Worm (Caenorhabditis elegans): ENCODE results near the gene D1086.5.

Gene D1086.5

ce11 chrV:14094546-14094945, 4.4 kb upstream of the D1086.5 start:
- no peak for TF ChIP-seq elt-3 (tag; optimal IDR thresholded peaks at IDR 0.05)
- no peak for TF ChIP-seq mbf-1 (tag; optimal IDR thresholded peaks at IDR 0.05)

ce11 chrV:14093805-14094204, 3.6 kb upstream of the D1086.5 start, which contains the start of gene D1086.8:
D1086.8 (plus strand) TSS chrV:14094105.
- TF ChIP-seq C34F6.9 (tag; optimal IDR thresholded peaks at IDR 0.05) (peak; percentile 4), snpc-4 (tag; optimal IDR thresholded peaks at IDR 0.05) (no peak)

ce11 chrV:14092403-14092802, 2.2 kb upstream of the D1086.5 start, which contains the start of gene D1086.3:
D1086.3 (plus strand) TSS chrV:14092792.
- no peak for TF ChIP-seq lin-11 (tag; optimal IDR thresholded peaks at IDR 0.05)
- TF ChIP-seq ceh-16 (tag; optimal IDR thresholded peaks at IDR 0.05): no peak
- peak; percentile 1 for TF ChIP-seq fos-1 (tag; optimal IDR thresholded peaks at IDR 0.05)
- TF ChIP-seq nhr-23 (tag; optimal IDR thresholded peaks at IDR 0.05): no peak
- TF ChIP-seq gmeb-1 (tag; optimal IDR thresholded peaks at IDR 0.05): no peak
- no peak for TF ChIP-seq F13H6.1 (tag; optimal IDR thresholded peaks at IDR 0.05)
- peak; percentile 40 for TF ChIP-seq sma-9 (GFP tag; optimal IDR thresholded peaks at IDR 0.05)
- no peak for TF ChIP-seq sma-9 (tag; optimal IDR thresholded peaks at IDR 0.05)
- no peak for TF ChIP-seq nhr-10 (tag; optimal IDR thresholded peaks at IDR 0.05)
- TF ChIP-seq egl-27 (tag; optimal IDR thresholded peaks at IDR 0.05): no peak
- no peak for TF ChIP-seq sem-4 (tag; optimal IDR thresholded peaks at IDR 0.05)
- TF ChIP-seq snpc-4 (tag; optimal IDR thresholded peaks at IDR 0.05): peak; percentile 97
- no peak for TF ChIP-seq ZK546.5 (tag; optimal IDR thresholded peaks at IDR 0.05)
- no peak for TF ChIP-seq Y55F3AM.14 (GFP tag; optimal IDR thresholded peaks at IDR 0.05)
- TF ChIP-seq ztf-4 (tag; optimal IDR thresholded peaks at IDR 0.05): no peak
- no peak for TF ChIP-seq elt-1 (tag; optimal IDR thresholded peaks at IDR 0.05)
- TF ChIP-seq dmd-4 (tag; optimal IDR thresholded peaks at IDR 0.05): no peak
- no peak for TF ChIP-seq nhr-77 (tag; optimal IDR thresholded peaks at IDR 0.05)
- peak in 1 of 2 experiments; percentile 44 for TF ChIP-seq lsy-2 (tag; optimal IDR thresholded peaks at IDR 0.05)
- peak; percentile 8 for TF ChIP-seq lin-13 (GFP tag; optimal IDR thresholded peaks at IDR 0.05)
- TF ChIP-seq ceh-82 (tag; optimal IDR thresholded peaks at IDR 0.05): no peak
- TF ChIP-seq nhr-12 (tag; optimal IDR thresholded peaks at IDR 0.05): no peak
- no peak for TF ChIP-seq alr-1 (tag; optimal IDR thresholded peaks at IDR 0.05)
- no peak for TF ChIP-seq R02D3.7 (tag; optimal IDR thresholded peaks at IDR 0.05)
- TF ChIP-seq ztf-11 (tag; optimal IDR thresholded peaks at IDR 0.05): no peak
- TF ChIP-seq unc-39 (tag; optimal IDR thresholded peaks at IDR 0.05): no peak
- no peak for TF ChIP-seq nhr-6 (tag; optimal IDR thresholded peaks at IDR 0.05)
- peak; percentile 91 for TF ChIP-seq ama-1 (optimal IDR thresholded peaks at IDR 0.05)
- no peak for TF ChIP-seq unc-62 (GFP tag; optimal IDR thresholded peaks at IDR 0.05)
- no peak for TF ChIP-seq skn-1 (tag; optimal IDR thresholded peaks at IDR 0.05)
- peak; percentile 39 for TF ChIP-seq nhr-21 (tag; optimal IDR thresholded peaks at IDR 0.05)
- no peak for TF ChIP-seq nhr-237 (tag; optimal IDR thresholded peaks at IDR 0.05)
- 0 out of 2 replicates have a peak, but pooled peaks have one; percentile 30 for TF ChIP-seq ztf-1 (GFP tag; conservative IDR thresholded peaks at IDR 0.05)
- peak; percentile 35 for TF ChIP-seq sma-3 (GFP tag; optimal IDR thresholded peaks at IDR 0.05)
- no peak for TF ChIP-seq unc-55 (GFP tag; optimal IDR thresholded peaks at IDR 0.05)
- TF ChIP-seq nhr-25 (tag; optimal IDR thresholded peaks at IDR 0.05): no peak
- TF ChIP-seq nhr-129 (tag; optimal IDR thresholded peaks at IDR 0.05): peak; percentile 30
- no peak for TF ChIP-seq lin-39 (tag; optimal IDR thresholded peaks at IDR 0.05)
- no peak for TF ChIP-seq mbf-1 (tag; optimal IDR thresholded peaks at IDR 0.05)
- no peak for TF ChIP-seq peb-1 (tag; optimal IDR thresholded peaks at IDR 0.05)
- TF ChIP-seq aly-2 (tag; optimal IDR thresholded peaks at IDR 0.05): no peak
- TF ChIP-seq zag-1 (tag; optimal IDR thresholded peaks at IDR 0.05): no peak
- no peak for TF ChIP-seq mdl-1 (tag; optimal IDR thresholded peaks at IDR 0.05)
- peak; percentile 5 for TF ChIP-seq C34F6.9 (tag; optimal IDR thresholded peaks at IDR 0.05)
- no peak for TF ChIP-seq mab-5 (tag; optimal IDR thresholded peaks at IDR 0.05)
- TF ChIP-seq crh-2 (tag; optimal IDR thresholded peaks at IDR 0.05): no peak
- no peak for TF ChIP-seq blmp-1 (tag; optimal IDR thresholded peaks at IDR 0.05; ENCODE audit: insufficient read depth)
